Worm (Caenorhabditis elegans): ENCODE results near the gene C06E2.2.

Gene C06E2.2

DNA sequence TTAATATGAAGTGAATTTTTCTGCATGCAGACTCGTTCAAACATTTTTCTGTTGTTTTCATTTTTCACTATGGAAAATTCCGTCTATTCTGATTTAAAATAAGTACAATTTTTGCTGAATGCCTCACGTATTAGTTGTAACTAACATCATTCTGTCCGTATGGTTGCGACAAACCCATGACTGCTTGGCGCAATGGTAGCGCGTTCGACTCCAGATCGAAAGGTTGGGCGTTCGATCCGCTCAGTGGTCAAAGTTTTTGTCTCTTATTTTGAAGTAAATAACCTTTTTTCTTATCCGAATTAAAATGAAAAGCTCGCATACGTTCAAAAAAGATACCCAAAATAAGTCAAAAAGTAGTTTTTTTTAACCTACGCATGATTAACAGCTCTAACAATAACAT, 2.3 kb upstream of the C06E2.2 start:
- no peak for TF ChIP-seq unc-62 (GFP tag; optimal IDR thresholded peaks at IDR 0.05)

- TF ChIP-seq unc-62 (GFP tag; optimal IDR thresholded peaks at IDR 0.05), result no peak
These were observed 740 bp upstream of the C06E2.2 start for ce11 chrX:8878709-8879108.

DNA sequence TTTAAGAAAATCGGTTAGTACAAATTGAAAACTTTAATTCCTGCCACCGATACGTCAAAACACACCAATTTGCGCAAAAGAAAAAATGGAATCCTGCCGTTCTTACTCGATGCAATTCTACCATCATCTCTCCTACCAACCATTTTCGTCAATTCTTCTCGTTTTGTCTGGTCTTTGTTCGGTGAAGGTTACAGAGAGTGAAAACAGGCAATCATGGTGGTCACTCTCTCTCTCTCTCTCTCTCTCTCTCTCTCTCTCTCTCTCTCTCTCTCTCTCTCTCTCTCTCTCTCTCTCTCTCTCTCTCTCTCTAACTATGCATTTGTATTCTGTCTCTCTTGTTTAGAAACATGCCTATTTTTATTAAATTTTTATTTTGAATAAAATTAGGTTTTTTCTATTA, 2.7 kb downstream of the C06E2.2 start:
- TF ChIP-seq unc-62 (GFP tag; optimal IDR thresholded peaks at IDR 0.05), result no peak

- TF ChIP-seq unc-62 (GFP tag; optimal IDR thresholded peaks at IDR 0.05), result no peak
These were observed 9.4 kb downstream of the C06E2.2 start for ce11 chrX:8888835-8889234.

DNA sequence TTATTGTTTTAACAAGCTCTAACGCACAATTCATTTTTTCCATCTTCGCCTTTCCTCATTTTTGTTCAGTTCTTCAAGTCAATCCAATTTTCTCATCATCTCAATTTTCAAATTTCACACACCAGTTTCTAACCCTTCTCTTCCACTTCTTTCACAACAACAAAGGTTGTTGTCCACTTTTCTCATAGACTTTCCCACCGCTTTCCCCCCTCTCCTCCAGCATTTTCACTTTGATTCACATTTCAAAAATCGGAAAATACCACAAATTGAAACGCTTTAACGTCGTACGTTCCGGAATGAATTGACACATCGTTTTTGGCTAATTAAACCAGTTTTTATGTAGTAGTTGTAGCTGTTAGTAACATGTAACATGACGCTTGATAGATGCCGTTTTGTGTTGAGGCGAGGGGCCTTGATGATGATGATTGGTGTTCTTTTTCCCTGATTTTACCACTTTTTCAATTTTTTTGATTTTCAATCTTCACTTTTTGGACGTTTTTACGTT, 10.9 kb downstream of the C06E2.2 start:
- TF ChIP-seq unc-62 (GFP tag; optimal IDR thresholded peaks at IDR 0.05), result no peak

DNA sequence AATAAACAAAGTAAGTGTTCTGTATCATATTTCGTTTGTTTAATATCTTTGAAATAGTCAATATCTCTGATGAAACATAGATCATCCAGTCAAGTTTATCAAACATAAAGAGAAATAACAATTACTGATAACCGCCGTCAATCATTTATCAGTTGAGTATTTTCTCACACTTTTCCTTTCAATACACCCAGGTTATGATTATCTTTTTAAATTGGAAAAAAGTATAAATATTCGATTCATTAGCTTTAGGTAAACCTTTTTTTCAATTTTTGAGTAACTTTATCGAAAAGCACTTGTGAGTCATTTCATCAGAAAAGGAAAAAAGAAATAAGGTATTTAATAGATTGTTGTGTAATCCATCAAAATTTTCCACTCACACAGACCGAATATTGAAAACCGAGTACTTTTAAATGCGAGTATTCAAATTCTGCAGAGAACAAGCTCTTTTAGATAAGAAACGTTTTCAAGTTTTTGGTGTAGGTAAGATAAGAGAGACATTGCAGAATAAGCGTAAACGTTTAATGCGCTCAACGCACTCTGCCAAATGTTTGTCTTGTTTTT, 12.0 kb downstream of the C06E2.2 start:
- no peak for TF ChIP-seq unc-62 (GFP tag; optimal IDR thresholded peaks at IDR 0.05)

DNA sequence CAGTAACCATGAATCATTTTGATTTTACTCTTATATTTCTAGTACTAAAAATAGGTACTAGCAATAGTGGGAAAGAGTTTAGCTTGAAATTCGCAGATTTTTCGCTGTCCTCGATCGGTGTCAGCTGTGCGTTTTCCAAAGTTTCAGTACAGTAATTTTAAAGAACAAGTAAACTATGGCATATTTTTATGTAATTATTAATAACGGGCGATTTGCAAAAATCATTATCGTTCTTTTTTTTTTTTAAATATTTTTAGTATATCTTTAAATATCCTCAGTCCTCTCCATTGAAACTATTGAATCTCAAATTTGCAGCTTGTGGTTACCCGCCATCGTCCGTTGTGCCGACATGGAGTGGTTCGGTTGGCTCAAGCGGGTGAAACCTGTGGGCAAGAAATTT, 13.4 kb downstream of the C06E2.2 start, which contains the start of gene C13E3.1:
TSS of gene C13E3.1 (plus strand) at position 301 of the 400 bp plus-strand sequence.
- no peak for TF ChIP-seq unc-62 (GFP tag; optimal IDR thresholded peaks at IDR 0.05)

ce11 chrX:8902920-8903319, 23.5 kb downstream of the C06E2.2 start:
- no peak for TF ChIP-seq unc-62 (GFP tag; optimal IDR thresholded peaks at IDR 0.05)

DNA sequence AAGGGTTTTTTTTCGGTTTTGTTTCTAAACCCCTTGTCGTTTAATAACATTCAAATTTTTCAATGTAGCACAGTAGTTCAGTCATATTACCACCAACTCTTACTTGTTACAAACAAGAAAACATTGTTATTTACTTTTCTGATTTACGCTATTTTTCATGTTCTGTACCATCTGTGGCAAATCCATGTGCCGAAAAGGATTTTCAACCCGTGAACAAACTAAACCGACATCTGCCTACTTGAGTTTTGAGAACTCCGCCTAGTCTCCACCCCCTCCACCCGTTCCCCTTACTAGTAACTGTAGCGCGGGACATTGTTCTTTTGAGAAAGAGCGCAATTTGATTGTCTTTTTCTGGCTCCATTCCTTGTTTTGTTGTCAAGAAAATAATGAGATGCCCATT, 25.6 kb downstream of the C06E2.2 start, which contains the start of gene ensh-1:
TSS of gene ensh-1 (plus strand) at position 301 of the 400 bp plus-strand sequence.
- no peak for TF ChIP-seq unc-62 (GFP tag; optimal IDR thresholded peaks at IDR 0.05)

DNA sequence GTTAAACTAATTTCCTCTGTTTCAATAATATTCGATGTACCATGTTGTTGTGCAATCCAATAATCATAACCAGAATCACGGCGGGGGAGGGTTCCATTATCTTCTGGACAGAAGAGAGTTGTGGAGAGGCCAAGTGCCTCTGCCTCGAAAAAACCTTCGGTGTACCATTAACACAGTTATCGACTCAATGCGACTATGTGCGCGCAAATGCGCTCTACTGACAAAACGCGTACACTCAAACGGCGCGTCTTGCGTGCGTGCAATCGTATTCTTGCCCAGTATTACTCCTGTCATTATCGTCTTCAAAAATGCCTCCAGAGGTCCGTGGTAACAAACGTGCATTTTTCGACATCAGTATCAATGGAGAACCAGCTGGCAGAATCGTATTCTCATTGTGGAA, 31.6 kb downstream of the C06E2.2 start, which contains the start of gene cyn-8:
TSS of gene cyn-8 (plus strand) at position 217 of the 400 bp plus-strand sequence.
- no peak for TF ChIP-seq unc-62 (GFP tag; optimal IDR thresholded peaks at IDR 0.05)

DNA sequence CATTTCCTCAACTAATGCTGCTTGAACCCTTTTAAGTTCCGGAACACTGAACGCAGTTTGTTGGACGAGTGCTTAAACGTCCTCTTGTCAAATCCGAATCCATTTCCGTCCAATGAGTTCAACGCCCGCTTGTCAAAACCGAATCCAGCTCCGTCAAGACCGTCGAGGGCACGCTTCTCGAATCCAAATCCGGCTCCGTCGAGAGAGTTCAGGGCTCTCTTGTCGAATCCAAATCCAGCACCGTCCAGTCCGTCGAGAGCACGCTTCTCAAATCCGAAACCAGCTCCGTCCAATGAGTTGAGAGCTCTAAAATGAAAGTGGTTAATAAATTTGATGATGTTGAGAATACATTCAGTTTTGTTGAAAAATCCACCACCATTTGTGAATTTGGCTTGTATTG, 38.3 kb downstream of the C06E2.2 start:
- TF ChIP-seq unc-62 (GFP tag; optimal IDR thresholded peaks at IDR 0.05), result no peak

DNA sequence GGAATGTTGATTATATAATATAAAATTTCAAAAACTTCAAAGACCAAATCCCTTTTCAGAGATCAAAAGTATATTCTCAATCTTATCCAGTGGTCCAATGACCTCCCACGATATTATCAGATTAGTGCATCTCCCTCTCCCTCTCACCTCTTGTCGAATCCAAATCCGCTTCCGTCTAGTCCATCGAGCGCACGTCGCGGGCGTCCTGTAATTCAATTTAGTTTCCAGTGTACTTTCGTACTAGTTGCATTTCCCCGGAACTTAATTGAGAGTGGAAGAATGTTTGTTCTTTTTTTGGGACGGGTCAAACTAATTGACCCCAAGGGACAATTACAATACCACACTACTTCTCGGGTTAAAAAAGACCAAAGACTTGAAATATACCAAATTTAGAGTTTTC, 39.3 kb downstream of the C06E2.2 start:
- no peak for TF ChIP-seq unc-62 (GFP tag; optimal IDR thresholded peaks at IDR 0.05)

- TF ChIP-seq unc-62 (GFP tag; optimal IDR thresholded peaks at IDR 0.05), result no peak
These were observed 39.9 kb downstream of the C06E2.2 start, which contains the start of gene nlp-14 for ce11 chrX:8919323-8919722. TSS of gene nlp-14 (minus strand) at chrX:8919423.

ce11 chrX:8921221-8921620, 41.8 kb downstream of the C06E2.2 start:
- no peak for TF ChIP-seq unc-62 (GFP tag; optimal IDR thresholded peaks at IDR 0.05)

DNA sequence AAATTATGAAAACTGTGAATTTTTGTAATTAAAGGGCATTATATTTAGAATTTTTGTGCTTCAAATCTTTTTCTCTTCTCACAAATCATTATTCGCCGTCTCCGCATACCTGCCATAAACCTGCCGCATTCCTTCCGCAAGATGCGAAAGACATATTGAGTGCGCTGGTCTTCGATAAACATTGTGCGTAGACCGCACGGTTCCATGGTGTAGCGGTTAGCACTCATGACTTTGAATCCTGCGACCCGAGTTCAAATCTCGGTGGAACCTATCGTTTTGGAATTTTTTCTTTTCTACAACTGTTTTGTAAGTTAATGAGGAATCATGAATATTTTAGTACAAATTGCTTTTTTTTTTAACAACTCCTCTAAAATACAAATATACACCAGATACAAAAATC, 46.0 kb downstream of the C06E2.2 start:
- TF ChIP-seq unc-62 (GFP tag; optimal IDR thresholded peaks at IDR 0.05), result no peak

DNA sequence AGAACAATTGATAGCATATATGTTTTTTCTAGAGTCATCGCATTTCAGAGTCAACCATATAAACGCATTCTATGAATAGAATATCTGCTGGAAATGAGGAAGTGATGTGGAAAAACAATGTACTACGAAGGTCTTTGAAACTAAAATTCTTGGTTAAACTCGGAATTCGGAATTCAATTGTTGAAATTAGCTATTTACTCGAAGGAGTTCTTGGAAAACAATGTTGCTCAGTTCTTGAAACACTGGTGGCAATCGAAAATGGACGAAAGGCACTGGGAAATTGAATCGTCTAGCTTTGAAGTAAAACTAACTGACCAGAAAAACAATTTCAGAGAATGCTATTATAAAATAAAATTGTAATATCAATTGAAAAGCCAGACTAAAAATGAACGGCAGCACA, 46.9 kb downstream of the C06E2.2 start:
- no peak for TF ChIP-seq unc-62 (GFP tag; optimal IDR thresholded peaks at IDR 0.05)

- no peak for TF ChIP-seq unc-62 (GFP tag; optimal IDR thresholded peaks at IDR 0.05)
These were observed 47.4 kb downstream of the C06E2.2 start for ce11 chrX:8926865-8927264.

ce11 chrX:8929688-8930087, 50.2 kb downstream of the C06E2.2 start:
- TF ChIP-seq unc-62 (GFP tag; optimal IDR thresholded peaks at IDR 0.05), result no peak
